Worm (Caenorhabditis elegans): ENCODE results near the gene skr-21.

Gene skr-21

ce11 chrX:13238197-13238596 is 11.7 kb upstream of the skr-21 start, which contains the start of gene K08H2.4:
TSS of gene K08H2.4 (plus strand) at chrX:13238497.
- no peak for TF ChIP-seq unc-62 (GFP tag; optimal IDR thresholded peaks at IDR 0.05)

- TF ChIP-seq unc-62 (GFP tag; optimal IDR thresholded peaks at IDR 0.05) = no peak
Observed at ce11 chrX:13237102-13237501, 10.6 kb upstream of the skr-21 start, which contains the start of gene K08H2.3. TSS of gene K08H2.3 (plus strand) at chrX:13237402.

ce11 chrX:13234879-13235278 is 8.4 kb upstream of the skr-21 start, which contains the start of gene K08H2.2:
TSS of gene K08H2.2 (minus strand) at chrX:13234979.
- no peak for TF ChIP-seq unc-62 (GFP tag; optimal IDR thresholded peaks at IDR 0.05)

- TF ChIP-seq unc-62 (GFP tag; optimal IDR thresholded peaks at IDR 0.05) = no peak
Observed at ce11 chrX:13232259-13232658, 5.8 kb upstream of the skr-21 start, which contains the start of gene bgnt-1.5. TSS of gene bgnt-1.5 (minus strand) at chrX:13232359.

- no peak for TF ChIP-seq unc-62 (GFP tag; optimal IDR thresholded peaks at IDR 0.05)
Observed at ce11 chrX:13227778-13228177, 1.3 kb upstream of the skr-21 start.

ce11 chrX:13225111-13225905 is 1.2 kb downstream of the skr-21 start:
- no peak for TF ChIP-seq unc-62 (GFP tag; optimal IDR thresholded peaks at IDR 0.05)

- no peak for TF ChIP-seq unc-62 (GFP tag; optimal IDR thresholded peaks at IDR 0.05)
Observed at ce11 chrX:13224608-13225007, 1.9 kb downstream of the skr-21 start, which contains the start of gene skr-19. TSS of gene skr-19 (minus strand) at chrX:13224708.

- TF ChIP-seq unc-62 (GFP tag; optimal IDR thresholded peaks at IDR 0.05) = no peak
Observed at ce11 chrX:13223437-13223836, 3.0 kb downstream of the skr-21 start, which contains the start of gene skr-20. TSS of gene skr-20 (minus strand) at chrX:13223537.

ce11 chrX:13221357-13221756 is 5.1 kb downstream of the skr-21 start, which contains the start of gene asp-4:
TSS of gene asp-4 (minus strand) at chrX:13221462.
- no peak for TF ChIP-seq unc-62 (GFP tag; optimal IDR thresholded peaks at IDR 0.05)

- no peak for TF ChIP-seq unc-62 (GFP tag; optimal IDR thresholded peaks at IDR 0.05)
Observed at ce11 chrX:13220609-13221008, 5.9 kb downstream of the skr-21 start.

ce11 chrX:13217940-13218339 is 8.5 kb downstream of the skr-21 start:
- no peak for TF ChIP-seq unc-62 (GFP tag; optimal IDR thresholded peaks at IDR 0.05)

ce11 chrX:13216802-13217201 is 9.7 kb downstream of the skr-21 start, which contains the start of gene R12H7.4:
TSS of gene R12H7.4 (plus strand) at chrX:13217102.
- no peak for TF ChIP-seq unc-62 (GFP tag; optimal IDR thresholded peaks at IDR 0.05)

- no peak for TF ChIP-seq unc-62 (GFP tag; optimal IDR thresholded peaks at IDR 0.05)
Observed at ce11 chrX:13212528-13212927, 13.9 kb downstream of the skr-21 start.

ce11 chrX:13210478-13210877 is 16.0 kb downstream of the skr-21 start:
- no peak for TF ChIP-seq unc-62 (GFP tag; optimal IDR thresholded peaks at IDR 0.05)

- no peak for TF ChIP-seq unc-62 (GFP tag; optimal IDR thresholded peaks at IDR 0.05)
Observed at ce11 chrX:13209026-13209425, 17.4 kb downstream of the skr-21 start.

ce11 chrX:13206911-13207310 is 19.6 kb downstream of the skr-21 start:
- no peak for TF ChIP-seq unc-62 (GFP tag; optimal IDR thresholded peaks at IDR 0.05)

ce11 chrX:13206011-13206410 is 20.5 kb downstream of the skr-21 start:
- no peak for TF ChIP-seq unc-62 (GFP tag; optimal IDR thresholded peaks at IDR 0.05)
